Worm (Caenorhabditis elegans) whole organism, young adult: ENCODE data around the gene gpa-17.

Source experiments
- B0019.2 ChIP-seq: fragments of 200-800 bp; sonication (Bioruptor generic); conservative IDR thresholded peaks from 2 replicates; pipeline ENCODE4 v1.3.6; 2022; ENCODE audit warnings: missing genetic modification reagents, missing genetic modification characterization, missing compliant biosample characterization
- C06A6.2 ChIP-seq: fragments of 200-800 bp; sonication (Bioruptor generic); conservative IDR thresholded peaks from 2 replicates; pipeline ENCODE4 v1.3.6; 2022; ENCODE audit warnings: missing genetic modification characterization, missing compliant biosample characterization
- C17E4.6 ChIP-seq: fragments of 200-800 bp; sonication (Bioruptor generic); IDR thresholded peaks from 2 replicates; pipeline ENCODE4 v1.3.6; 2022; ENCODE audit warnings: missing genetic modification reagents, missing genetic modification characterization, missing compliant biosample characterization
- F22D6.2 ChIP-seq: sonication (generic microtip); optimal IDR thresholded peaks from 2 replicates; lab custom pipeline; 2016; ENCODE audit warnings: mild to moderate bottlenecking, missing genetic modification characterization, missing compliant biosample characterization
- F57A8.1 ChIP-seq: fragments of 200-800 bp; sonication (Bioruptor generic); optimal IDR thresholded peaks from 2 replicates; lab custom pipeline; 2018; ENCODE audit warnings: mild to moderate bottlenecking, missing genetic modification characterization, moderate library complexity, missing compliant biosample characterization
- T07F8.4 ChIP-seq: sonication (generic microtip); optimal IDR thresholded peaks from 2 replicates; lab custom pipeline; 2016; ENCODE audit warnings: mild to moderate bottlenecking, missing genetic modification characterization, moderate library complexity, missing compliant biosample characterization
- Y53G8AR.9 ChIP-seq: fragments of 200-800 bp; sonication (Bioruptor generic); conservative IDR thresholded peaks from 2 replicates; pipeline ENCODE4 v1.3.6; 2022; ENCODE audit warnings: missing genetic modification reagents, missing genetic modification characterization, missing compliant biosample characterization
- Y67H2A.10 ChIP-seq: fragments of 200-800 bp; sonication (Bioruptor generic); conservative IDR thresholded peaks from 2 replicates; pipeline ENCODE4 v1.3.6; 2022; ENCODE audit warnings: missing genetic modification reagents, missing genetic modification characterization, missing compliant biosample characterization
- aptf-2 ChIP-seq: fragments of 200-800 bp; sonication (Bioruptor generic); conservative IDR thresholded peaks from 2 replicates; pipeline ENCODE4 v1.3.6; 2022; ENCODE audit warnings: missing genetic modification reagents, missing genetic modification characterization, missing compliant biosample characterization
- atf-7 ChIP-seq: sonication (generic microtip); optimal IDR thresholded peaks from 2 replicates; lab custom pipeline; 2017; ENCODE audit warnings: mild to moderate bottlenecking, missing genetic modification characterization, missing compliant biosample characterization
- attf-3 ChIP-seq: fragments of 200-800 bp; sonication (Bioruptor generic); conservative IDR thresholded peaks from 2 replicates; pipeline ENCODE4 v1.3.6; 2022; ENCODE audit warnings: missing genetic modification reagents, missing genetic modification characterization, missing compliant biosample characterization
- ceh-100 ChIP-seq: fragments of 200-800 bp; sonication (Bioruptor generic); IDR thresholded peaks from 2 replicates; pipeline ENCODE4 v1.3.6; 2022; ENCODE audit warnings: missing genetic modification reagents, missing genetic modification characterization, missing compliant biosample characterization
- ceh-79 ChIP-seq: sonication (generic microtip); optimal IDR thresholded peaks from 2 replicates; lab custom pipeline; 2017; ENCODE audit warnings: mild to moderate bottlenecking, missing genetic modification characterization, missing compliant biosample characterization
- ceh-91 ChIP-seq: fragments of 200-800 bp; sonication (Bioruptor generic); IDR thresholded peaks from 2 replicates; pipeline ENCODE4 v1.3.6; 2022; ENCODE audit warnings: missing genetic modification reagents, missing genetic modification characterization, missing compliant biosample characterization
- chd-7 ChIP-seq: sonication (generic microtip); optimal IDR thresholded peaks from 2 replicates; lab custom pipeline; 2016; ENCODE audit warnings: mild to moderate bottlenecking, missing genetic modification characterization, moderate library complexity, missing compliant biosample characterization
- die-1 ChIP-seq: sonication (generic microtip); optimal IDR thresholded peaks from 2 replicates; lab custom pipeline; 2016; ENCODE audit warnings: missing genotype, mild to moderate bottlenecking, missing genetic modification characterization, missing compliant biosample characterization
- dpff-1 ChIP-seq: sonication (generic microtip); optimal IDR thresholded peaks from 2 replicates; lab custom pipeline; 2017; ENCODE audit warnings: mild to moderate bottlenecking, missing genetic modification characterization, missing compliant biosample characterization
- dpl-1 ChIP-seq: fragments of 150-350 bp; optimal IDR thresholded peaks from 2 replicates; lab custom pipeline; 2014; ENCODE audit warnings: missing biosample characterization, missing genetic modification reagents, missing genetic modification characterization
- efl-1 ChIP-seq: fragments of 150-350 bp; optimal IDR thresholded peaks from 2 replicates; lab custom pipeline; 2014; ENCODE audit warnings: missing biosample characterization, missing genetic modification reagents, missing genetic modification characterization
- fkh-3 ChIP-seq: sonication (generic microtip); optimal IDR thresholded peaks from 2 replicates; lab custom pipeline; 2016; ENCODE audit warnings: mild to moderate bottlenecking, missing genetic modification characterization, missing compliant biosample characterization
- hlh-26 ChIP-seq: fragments of 200-800 bp; sonication (Bioruptor generic); conservative IDR thresholded peaks from 2 replicates; pipeline ENCODE4 v1.3.6; 2022; ENCODE audit warnings: missing genetic modification reagents, missing genetic modification characterization, missing compliant biosample characterization
- hmg-1.2 ChIP-seq: fragments of 200-800 bp; sonication (Bioruptor generic); IDR thresholded peaks from 2 replicates; pipeline ENCODE4 v1.3.6; 2022; ENCODE audit warnings: missing genetic modification reagents, missing genetic modification characterization, missing compliant biosample characterization
- hmg-20 ChIP-seq: fragments of 200-800 bp; sonication (Bioruptor generic); IDR thresholded peaks from 2 replicates; pipeline ENCODE4 v1.3.6; 2022; ENCODE audit warnings: missing genetic modification reagents, missing genetic modification characterization, missing compliant biosample characterization
- hrde-1 ChIP-seq: sonication (generic microtip); optimal IDR thresholded peaks from 2 replicates; lab custom pipeline; 2016; ENCODE audit warnings: missing genetic modification characterization, mild to moderate bottlenecking, missing compliant biosample characterization, moderate library complexity, missing genotype, missing genetic modification reagents, borderline replicate concordance
- lag-1 ChIP-seq: fragments of 200-800 bp; sonication (Bioruptor generic); IDR thresholded peaks from 2 replicates; pipeline ENCODE4 v1.3.6; 2022; ENCODE audit warnings: missing genetic modification reagents, missing genetic modification characterization, missing compliant biosample characterization
- lin-26 ChIP-seq: fragments of 200-800 bp; sonication (Bioruptor generic); IDR thresholded peaks from 2 replicates; pipeline ENCODE4 v1.3.6; 2022; ENCODE audit warnings: missing genetic modification reagents, missing genetic modification characterization, missing compliant biosample characterization
- lin-35 ChIP-seq, 3 experiments: fragments of 150-350 bp in 2 of 3; sonication (generic microtip) in 1 of 3; optimal IDR thresholded peaks; 2 replicates each; lab custom pipeline; 2014 to 2018; ENCODE audit warnings: missing biosample characterization in 3 of 3, missing genetic modification characterization in 3 of 3, missing genetic modification reagents in 3 of 3
- lin-54 ChIP-seq: fragments of 200-800 bp; sonication (Bioruptor generic); optimal IDR thresholded peaks from 2 replicates; lab custom pipeline; 2018; ENCODE audit warnings: mild to moderate bottlenecking, missing genetic modification characterization, missing compliant biosample characterization
- lir-1 ChIP-seq: fragments of 200-800 bp; sonication (Bioruptor generic); conservative IDR thresholded peaks from 2 replicates; pipeline ENCODE4 v1.3.6; 2022; ENCODE audit warnings: missing genetic modification reagents, missing genetic modification characterization, missing compliant biosample characterization
- madf-3 ChIP-seq: fragments of 200-800 bp; sonication (Bioruptor generic); IDR thresholded peaks from 2 replicates; pipeline ENCODE4 v1.3.6; 2022; ENCODE audit warnings: missing genetic modification reagents, missing genetic modification characterization, missing compliant biosample characterization
- madf-6 ChIP-seq: fragments of 200-800 bp; sonication (Bioruptor generic); IDR thresholded peaks from 2 replicates; pipeline ENCODE4 v1.3.6; 2022; ENCODE audit warnings: missing genetic modification reagents, missing genetic modification characterization, missing compliant biosample characterization
- madf-8 ChIP-seq: fragments of 200-800 bp; sonication (Bioruptor generic); conservative IDR thresholded peaks from 2 replicates; pipeline ENCODE4 v1.3.6; 2022; ENCODE audit warnings: missing genetic modification reagents, missing genetic modification characterization, missing compliant biosample characterization
- mes-4 ChIP-seq: sonication (generic microtip); optimal IDR thresholded peaks from 2 replicates; lab custom pipeline; 2016; ENCODE audit warnings: missing genotype, missing genetic modification characterization, missing compliant biosample characterization
- mxl-1 ChIP-seq: sonication (generic microtip); optimal IDR thresholded peaks from 2 replicates; lab custom pipeline; 2016; ENCODE audit warnings: missing genetic modification characterization, missing compliant biosample characterization
- nfyb-1 ChIP-seq: fragments of 200-800 bp; sonication (Bioruptor generic); IDR thresholded peaks from 2 replicates; pipeline ENCODE4 v1.3.6; 2022; ENCODE audit warnings: missing genetic modification reagents, missing genetic modification characterization, missing compliant biosample characterization
- nhr-120 ChIP-seq: fragments of 200-800 bp; sonication (Bioruptor generic); IDR thresholded peaks from 2 replicates; pipeline ENCODE4 v1.3.6; 2022; ENCODE audit warnings: missing genetic modification characterization, missing compliant biosample characterization
- nhr-80 ChIP-seq: sonication (generic microtip); optimal IDR thresholded peaks from 2 replicates; lab custom pipeline; 2016; ENCODE audit warnings: missing genetic modification characterization, missing compliant biosample characterization
- rcor-1 ChIP-seq: fragments of 200-800 bp; sonication (Bioruptor generic); IDR thresholded peaks from 2 replicates; pipeline ENCODE4 v1.3.6; 2022; ENCODE audit warnings: missing genetic modification reagents, missing genetic modification characterization, missing compliant biosample characterization
- snpc-3.4 ChIP-seq: sonication (generic microtip); optimal IDR thresholded peaks from 2 replicates; lab custom pipeline; 2017; ENCODE audit warnings: missing genetic modification characterization, mild to moderate bottlenecking, missing compliant biosample characterization, antibody characterized with exemption, moderate library complexity, missing genotype, missing genetic modification reagents
- somi-1 ChIP-seq: fragments of 200-800 bp; sonication (Bioruptor generic); optimal IDR thresholded peaks from 2 replicates; lab custom pipeline; 2018; ENCODE audit warnings: mild to moderate bottlenecking, missing genetic modification characterization, missing compliant biosample characterization
- tlf-1 ChIP-seq: fragments of 200-800 bp; sonication (Bioruptor generic); optimal IDR thresholded peaks from 2 replicates; lab custom pipeline; 2018; ENCODE audit warnings: mild to moderate bottlenecking, missing genetic modification characterization, missing compliant biosample characterization
- zfh-2 ChIP-seq: fragments of 200-800 bp; sonication (Bioruptor generic); conservative IDR thresholded peaks from 2 replicates; pipeline ENCODE4 v1.3.6; 2022; ENCODE audit warnings: missing genetic modification reagents, missing genetic modification characterization, missing compliant biosample characterization
- zim-3 ChIP-seq: sonication (generic microtip); optimal IDR thresholded peaks from 2 replicates; lab custom pipeline; 2017; ENCODE audit warnings: mild to moderate bottlenecking, missing genetic modification characterization, moderate library complexity, missing compliant biosample characterization
- ztf-18 ChIP-seq: sonication (generic microtip); optimal IDR thresholded peaks from 2 replicates; lab custom pipeline; 2016; ENCODE audit warnings: missing genotype, mild to moderate bottlenecking, missing genetic modification characterization, missing compliant biosample characterization
- ztf-3 ChIP-seq: fragments of 200-800 bp; sonication (Bioruptor generic); optimal IDR thresholded peaks from 2 replicates; lab custom pipeline; 2018; ENCODE audit warnings: mild to moderate bottlenecking, missing genetic modification characterization, missing compliant biosample characterization

Gene gpa-17

DNA sequence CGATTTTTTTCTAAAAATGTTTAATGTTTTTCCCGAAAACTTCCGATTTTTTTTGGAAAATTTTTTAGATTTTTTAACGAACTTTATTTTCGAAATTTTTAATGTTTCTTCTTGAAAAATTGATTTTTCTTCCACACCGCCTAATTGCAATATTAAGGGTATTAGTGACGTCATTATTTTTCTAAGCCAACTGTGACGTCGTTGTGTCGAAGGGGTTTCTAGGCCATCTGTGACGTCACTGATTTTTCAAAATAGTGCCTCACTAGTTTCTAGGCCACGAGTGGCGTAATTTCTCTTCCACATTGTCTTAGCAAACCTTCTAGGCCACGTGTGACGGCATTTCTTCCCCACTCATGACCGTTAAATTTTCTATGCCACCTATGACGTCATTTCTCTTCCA lies 34.4 kb upstream of the gpa-17 start:
- TF ChIP-seq die-1 (tag; lab: Kevin White, UChicago) (no peak), ztf-3 (no peak), atf-7 (tag; lab: Kevin White, UChicago) (peak; percentile 4), Y53G8AR.9 (GFP tag; lab: Robert Waterston, UW) (no peak), C17E4.6 (GFP tag; lab: Robert Waterston, UW) (no peak)

DNA sequence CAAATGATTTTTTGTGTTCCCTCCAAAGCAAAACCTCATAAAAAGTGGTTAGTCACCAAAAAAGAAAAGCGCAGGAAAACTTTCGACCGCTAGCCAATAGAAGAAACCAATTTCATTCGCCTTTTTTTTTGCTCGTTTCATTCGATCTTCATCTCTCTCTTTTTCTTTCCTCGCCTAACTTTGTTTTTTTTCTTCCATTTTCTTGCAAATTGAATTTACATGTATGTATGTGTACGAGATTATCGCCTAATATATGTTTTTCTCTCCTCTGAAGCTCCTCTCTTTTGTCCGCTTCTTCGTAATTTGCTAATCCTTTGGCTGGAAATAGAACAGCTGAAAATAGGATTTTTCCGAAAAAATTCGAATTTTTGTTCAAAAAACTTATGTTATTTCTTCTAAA lies 34.0 kb upstream of the gpa-17 start:
- TF ChIP-seq lir-1 (no peak), B0019.2 (GFP tag; lab: Robert Waterston, UW) (no peak), C06A6.2 (GFP tag; lab: Robert Waterston, UW) (no peak), nhr-80 (tag; lab: Kevin White, UChicago) (no peak), F22D6.2 (no peak), ztf-18 (tag; lab: Kevin White, UChicago) (no peak), T07F8.4 (no peak), rcor-1 (no peak), attf-3 (GFP tag; lab: Robert Waterston, UW) (no peak), Y67H2A.10 (no peak)

DNA sequence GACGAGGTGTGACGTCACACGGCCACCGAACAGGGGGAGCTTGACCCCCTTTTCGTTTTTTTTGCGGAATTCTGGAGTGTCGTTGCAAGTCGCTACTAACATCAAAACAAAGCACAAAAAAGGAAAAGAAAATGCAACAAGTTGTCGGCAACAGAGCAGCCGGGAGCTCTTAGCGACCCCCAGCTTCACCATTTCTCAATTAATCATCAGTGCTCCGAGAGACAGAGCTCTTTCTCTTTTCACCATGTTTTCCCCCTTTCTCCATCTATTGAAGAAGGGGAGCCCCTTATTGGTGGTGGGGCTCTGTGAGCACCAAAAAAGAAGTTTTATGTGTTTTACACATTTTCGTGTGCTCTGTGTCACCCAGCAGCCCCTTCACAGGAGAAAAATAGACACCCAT lies 32.8 kb upstream of the gpa-17 start:
- TF ChIP-seq zfh-2 (GFP tag; lab: Robert Waterston, UW) (0 out of 2 replicates have a peak, but pooled peaks have one; percentile 17), hlh-26 (GFP tag; lab: Robert Waterston, UW) (no peak)

DNA sequence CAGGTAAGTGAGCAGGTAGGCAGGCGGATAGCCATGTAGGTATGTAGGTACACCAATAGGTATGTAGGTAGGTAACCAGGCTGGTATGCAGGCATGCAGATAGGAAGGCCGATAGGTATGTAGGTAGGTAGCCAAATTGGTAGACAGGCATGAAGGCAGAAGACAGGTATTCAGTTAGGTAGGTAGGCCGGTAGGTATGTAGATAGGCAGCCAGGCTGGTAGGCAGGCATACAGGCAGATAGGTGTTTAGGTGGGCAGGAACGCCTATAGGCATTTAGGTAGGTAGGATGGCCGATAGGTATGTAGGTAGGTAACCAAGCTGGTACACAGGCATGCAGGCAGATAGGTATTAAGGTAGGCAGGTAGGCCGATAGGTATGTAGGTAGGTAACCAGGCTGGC lies 25.6 kb upstream of the gpa-17 start:
- no peak for TF ChIP-seq lir-1
- no peak for TF ChIP-seq chd-7
- TF ChIP-seq madf-3 (GFP tag; lab: Robert Waterston, UW): no peak
- no peak for TF ChIP-seq nhr-80 (tag; lab: Kevin White, UChicago)
- TF ChIP-seq dpl-1: no peak
- TF ChIP-seq mxl-1 (tag; lab: Kevin White, UChicago): no peak
- no peak for TF ChIP-seq somi-1 (GFP tag; lab: Kevin White, UChicago)
- TF ChIP-seq ceh-79 (tag; lab: Kevin White, UChicago): no peak
- TF ChIP-seq tlf-1 (GFP tag; lab: Kevin White, UChicago): no peak
- no peak for TF ChIP-seq madf-8 (GFP tag; lab: Robert Waterston, UW)
- TF ChIP-seq ceh-100: no peak
- TF ChIP-seq zim-3 (tag; lab: Kevin White, UChicago): no peak
- no peak for TF ChIP-seq hrde-1 (tag; lab: Kevin White, UChicago)
- no peak for TF ChIP-seq lin-35 (GFP tag; optimal IDR thresholded peaks at IDR 0.05; lab: Kevin White, UChicago)
- TF ChIP-seq hmg-20 (GFP tag; lab: Robert Waterston, UW): no peak
- TF ChIP-seq lin-26 (GFP tag; lab: Robert Waterston, UW): 0 out of 2 replicates have a peak, but pooled peaks have one; percentile 55
- no peak for TF ChIP-seq fkh-3 (tag; lab: Kevin White, UChicago)
- TF ChIP-seq efl-1 (GFP tag; lab: Kevin White, UChicago): no peak
- peak; percentile 64; the same call in 1 of the 2 replicates for TF ChIP-seq nfyb-1 (GFP tag; lab: Robert Waterston, UW)
- no peak for TF ChIP-seq aptf-2
- no peak for TF ChIP-seq F57A8.1 (GFP tag; lab: Kevin White, UChicago)
- TF ChIP-seq nhr-120 (GFP tag; lab: Robert Waterston, UW): 0 out of 2 replicates have a peak, but pooled peaks have one; percentile 12
- no peak for TF ChIP-seq mes-4 (tag; lab: Kevin White, UChicago)
- TF ChIP-seq madf-6 (GFP tag; lab: Robert Waterston, UW): no peak
- TF ChIP-seq hmg-1.2: 0 out of 2 replicates have a peak, but pooled peaks have one; percentile 6
- TF ChIP-seq ceh-91 (GFP tag; lab: Robert Waterston, UW): no peak
- no peak for TF ChIP-seq snpc-3.4 (tag; lab: Kevin White, UChicago)
- no peak for TF ChIP-seq C06A6.2 (GFP tag; lab: Robert Waterston, UW)
- TF ChIP-seq dpff-1: no peak
- no peak for TF ChIP-seq lin-54 (GFP tag; lab: Kevin White, UChicago)
- TF ChIP-seq lag-1: no peak
